Fruit fly (Drosophila melanogaster): Measurements from ENCODE around the gene CtIP.

Gene CtIP

dm6 chr3L:20474789-20475208 lies 38.7 kb downstream of the CtIP start (continued):
- TF ChIP-seq Gsc (GFP tag; IDR thresholded peaks at IDR 0.05) (no peak), CG6175 (GFP tag; IDR thresholded peaks at IDR 0.05) (no peak), Dref (GFP tag; IDR thresholded peaks at IDR 0.05) (no peak), CG8388 (GFP tag; optimal IDR thresholded peaks at IDR 0.05) (peak; percentile 78), vfl (GFP tag; optimal IDR thresholded peaks at IDR 0.05) (peak; percentile 81), CG18619 (GFP tag; optimal IDR thresholded peaks at IDR 0.05) (peak; percentile 83), Fer1 (GFP tag; optimal IDR thresholded peaks at IDR 0.05) (peak; percentile 90), CG15601 (tag; optimal IDR thresholded peaks at IDR 0.05) (peak; percentile 72), al (GFP tag; IDR thresholded peaks at IDR 0.05) (no peak), CG30431 (GFP tag; optimal IDR thresholded peaks at IDR 0.05) (peak; percentile 71), Mad (GFP tag; optimal IDR thresholded peaks at IDR 0.05) (peak; percentile 83), exex (tag; optimal IDR thresholded peaks at IDR 0.05) (peak; percentile 64), ftz-f1 (GFP tag; optimal IDR thresholded peaks at IDR 0.05) (peak; percentile 49), gsb-n (tag; optimal IDR thresholded peaks at IDR 0.05) (peak; percentile 83), CG8281 (tag; optimal IDR thresholded peaks at IDR 0.05) (peak; percentile 62), CG14667 (GFP tag; IDR thresholded peaks at IDR 0.05) (no peak), Hand (GFP tag; optimal IDR thresholded peaks at IDR 0.05) (peak; percentile 76), CG11696 (GFP tag; IDR thresholded peaks at IDR 0.05) (no peak), Nf-YB (GFP tag; optimal IDR thresholded peaks at IDR 0.05) (peak; percentile 63), Dll (GFP tag; IDR thresholded peaks at IDR 0.05; ENCODE audit: partially characterized antibody) (no peak), CG5245 (GFP tag; optimal IDR thresholded peaks at IDR 0.05) (peak; percentile 81), shn (GFP tag; optimal IDR thresholded peaks at IDR 0.05) (peak; percentile 80), ara (GFP tag; IDR thresholded peaks at IDR 0.05) (no peak), CG12942 (GFP tag; optimal IDR thresholded peaks at IDR 0.05) (peak; percentile 88), lmd (GFP tag; IDR thresholded peaks at IDR 0.05) (no peak), crol (GFP tag; IDR thresholded peaks at IDR 0.05) (no peak), CG11398 (GFP tag; optimal IDR thresholded peaks at IDR 0.05) (peak; percentile 78), zfh1 (GFP tag; IDR thresholded peaks at IDR 0.05) (no peak), nau (GFP tag; optimal IDR thresholded peaks at IDR 0.05) (peak; percentile 79), CG17385 (GFP tag; optimal IDR thresholded peaks at IDR 0.05) (peak; percentile 80), CG11695 (GFP tag; IDR thresholded peaks at IDR 0.05) (no peak), CG7963 (GFP tag; IDR thresholded peaks at IDR 0.05; ENCODE audit: partially characterized antibody) (no peak), CG17912 (GFP tag; optimal IDR thresholded peaks at IDR 0.05) (peak; percentile 78), org-1 (GFP tag; optimal IDR thresholded peaks at IDR 0.05) (peak; percentile 71), CG11247 (GFP tag; IDR thresholded peaks at IDR 0.05) (no peak), cad (GFP tag; optimal IDR thresholded peaks at IDR 0.05) (no peak), Jarid2 (GFP tag; optimal IDR thresholded peaks at IDR 0.05) (peak; percentile 48), Ssrp (tag; optimal IDR thresholded peaks at IDR 0.05) (peak; percentile 66), dm (GFP tag; optimal IDR thresholded peaks at IDR 0.05) (peak; percentile 73), lbe (GFP tag; optimal IDR thresholded peaks at IDR 0.05) (peak; percentile 71), sob (GFP tag; IDR thresholded peaks at IDR 0.05) (no peak), TFAM (GFP tag; optimal IDR thresholded peaks at IDR 0.05) (peak; percentile 19), fd3F (GFP tag; optimal IDR thresholded peaks at IDR 0.05) (peak; percentile 78), sug (tag; optimal IDR thresholded peaks at IDR 0.05) (peak; percentile 86), Aef1 (GFP tag; IDR thresholded peaks at IDR 0.05) (no peak), CG1647 (GFP tag; optimal IDR thresholded peaks at IDR 0.05) (peak; percentile 85), CG7556 (GFP tag; optimal IDR thresholded peaks at IDR 0.05) (peak; percentile 84), gfzf (GFP tag; optimal IDR thresholded peaks at IDR 0.05) (peak; percentile 19), Vsx1 (GFP tag; optimal IDR thresholded peaks at IDR 0.05) (peak; percentile 53), Neu2 (GFP tag; optimal IDR thresholded peaks at IDR 0.05; ENCODE audit: borderline replicate concordance) (no peak), zen2 (GFP tag; IDR thresholded peaks at IDR 0.05; ENCODE audit: partially characterized antibody) (no peak)
